Worm (Caenorhabditis elegans): ENCODE results near the gene C26B2.8.

ce11 chrIV:7976210-7976609, 37.7 kb upstream of the C26B2.8 start, which contains the start of gene F57H12.6:
- TF ChIP-seq lin-15B (tag; optimal IDR thresholded peaks at IDR 0.05) = no peak
- TF ChIP-seq lsy-2 (tag; optimal IDR thresholded peaks at IDR 0.05) = no peak
- no peak for TF ChIP-seq daf-16 (GFP tag; optimal IDR thresholded peaks at IDR 0.05)
- TF ChIP-seq daf-16 (tag; optimal IDR thresholded peaks at IDR 0.05) = no peak
- no peak for TF ChIP-seq pha-4 (GFP tag; IDR thresholded peaks at IDR 0.05)
- no peak for TF ChIP-seq pha-4 (tag; optimal IDR thresholded peaks at IDR 0.05)
- no peak for TF ChIP-seq zag-1 (tag; optimal IDR thresholded peaks at IDR 0.05)
- no peak for TF ChIP-seq ama-1 (optimal IDR thresholded peaks at IDR 0.05)
- no peak for TF ChIP-seq nhr-237 (tag; optimal IDR thresholded peaks at IDR 0.05)
- no peak for TF ChIP-seq fos-1 (tag; optimal IDR thresholded peaks at IDR 0.05)
- no peak for TF ChIP-seq mdt-29 (GFP tag; IDR thresholded peaks at IDR 0.05)
- TF ChIP-seq nhr-28 (tag; optimal IDR thresholded peaks at IDR 0.05) = no peak
- no peak for TF ChIP-seq egl-27 (tag; optimal IDR thresholded peaks at IDR 0.05)
- no peak for TF ChIP-seq skn-1 (tag; optimal IDR thresholded peaks at IDR 0.05)
- TF ChIP-seq nhr-10 (tag; optimal IDR thresholded peaks at IDR 0.05) = no peak

Data from whole organism, L4 larva.